Worm (Caenorhabditis elegans) whole organism, mixed stage, embryonic: ENCODE results near the gene C15B12.1.

Experiments used
- ceh-39 ChIP-seq: fragments of 150-350 bp; optimal IDR thresholded peaks from 2 replicates; lab custom pipeline; 2014; ENCODE audit warnings: missing biosample characterization, missing genetic modification characterization
- ces-1 ChIP-seq: fragments of 150-350 bp; optimal IDR thresholded peaks from 2 replicates; lab custom pipeline; 2014; ENCODE audit warnings: missing biosample characterization, missing genetic modification reagents, missing genetic modification characterization
- lsy-2 ChIP-seq: fragments of 150-350 bp; optimal IDR thresholded peaks from 2 replicates; lab custom pipeline; 2014; ENCODE audit warnings: missing biosample characterization, missing genetic modification characterization
- mls-2 ChIP-seq: sonication (generic microtip); optimal IDR thresholded peaks from 2 replicates; lab custom pipeline; 2016; ENCODE audit warnings: mild to moderate bottlenecking, missing genetic modification characterization, moderate library complexity, missing compliant biosample characterization
- nhr-28 ChIP-seq: fragments of 150-350 bp; optimal IDR thresholded peaks from 2 replicates; lab custom pipeline; 2014; ENCODE audit warnings: missing biosample characterization, missing genetic modification characterization
- nhr-76 ChIP-seq: sonication (generic microtip); optimal IDR thresholded peaks from 2 replicates; lab custom pipeline; 2017; ENCODE audit warnings: missing biosample characterization, missing genetic modification characterization
- sptf-1 ChIP-seq: sonication (generic microtip); optimal IDR thresholded peaks from 2 replicates; lab custom pipeline; 2017; ENCODE audit warnings: mild to moderate bottlenecking, missing genetic modification characterization, moderate library complexity, missing compliant biosample characterization
- unc-39 ChIP-seq: fragments of 150-350 bp; optimal IDR thresholded peaks from 2 replicates; lab custom pipeline; 2014; ENCODE audit warnings: missing biosample characterization, missing genetic modification characterization
- unc-62 ChIP-seq: fragments of 150-350 bp; optimal IDR thresholded peaks from 2 replicates; lab custom pipeline; 2014; ENCODE audit warnings: missing biosample characterization, missing genetic modification reagents, missing genetic modification characterization
- ztf-11 ChIP-seq: fragments of 150-350 bp; optimal IDR thresholded peaks from 2 replicates; lab custom pipeline; 2014; ENCODE audit warnings: missing biosample characterization, missing genetic modification characterization

DNA sequence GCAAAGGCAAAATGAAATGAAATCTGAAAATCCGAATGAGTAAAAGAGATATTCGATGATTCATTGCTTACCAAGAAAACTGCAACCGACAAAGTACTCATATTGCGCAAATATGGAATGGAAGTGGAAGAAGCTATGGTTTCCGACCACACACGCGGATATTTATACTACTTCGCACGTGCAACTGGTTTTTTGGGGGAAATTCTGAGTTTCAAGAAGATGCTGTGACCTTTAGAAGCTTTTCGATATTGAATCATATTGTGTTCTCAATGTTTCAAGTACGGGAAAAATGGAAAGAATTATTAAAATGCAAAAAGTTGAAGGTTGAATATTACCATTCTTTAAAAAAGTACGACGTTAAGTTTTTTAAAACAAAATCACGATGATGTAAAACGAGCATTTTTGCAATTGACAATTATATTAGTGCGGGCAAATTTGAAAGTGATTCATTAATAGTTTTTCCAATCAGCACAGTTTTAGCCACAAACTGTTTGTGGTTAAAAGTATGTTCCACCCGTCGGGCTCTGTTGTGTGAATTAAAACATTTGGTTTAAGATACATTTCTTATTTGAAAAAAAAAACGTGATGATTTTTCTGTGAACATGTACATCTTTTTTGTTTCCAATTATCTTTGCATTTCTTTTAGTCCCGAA is 25.6 kb upstream of the C15B12.1 start, which contains the start of the genes grl-6 and K10C2.6:
- TF ChIP-seq unc-39 (tag; lab: Kevin White, UChicago) (no peak), ceh-39 (tag; lab: Kevin White, UChicago) (no peak), nhr-76 (tag; lab: Kevin White, UChicago) (no peak), mls-2 (no peak), nhr-28 (tag; lab: Kevin White, UChicago) (no peak), unc-62 (GFP tag; lab: Kevin White, UChicago) (no peak), lsy-2 (tag; lab: Kevin White, UChicago) (no peak), ces-1 (GFP tag; lab: Kevin White, UChicago) (no peak), ztf-11 (tag; lab: Kevin White, UChicago) (no peak), sptf-1 (no peak)
